Worm (Caenorhabditis elegans): ENCODE results near the gene otpl-8.

DNA sequence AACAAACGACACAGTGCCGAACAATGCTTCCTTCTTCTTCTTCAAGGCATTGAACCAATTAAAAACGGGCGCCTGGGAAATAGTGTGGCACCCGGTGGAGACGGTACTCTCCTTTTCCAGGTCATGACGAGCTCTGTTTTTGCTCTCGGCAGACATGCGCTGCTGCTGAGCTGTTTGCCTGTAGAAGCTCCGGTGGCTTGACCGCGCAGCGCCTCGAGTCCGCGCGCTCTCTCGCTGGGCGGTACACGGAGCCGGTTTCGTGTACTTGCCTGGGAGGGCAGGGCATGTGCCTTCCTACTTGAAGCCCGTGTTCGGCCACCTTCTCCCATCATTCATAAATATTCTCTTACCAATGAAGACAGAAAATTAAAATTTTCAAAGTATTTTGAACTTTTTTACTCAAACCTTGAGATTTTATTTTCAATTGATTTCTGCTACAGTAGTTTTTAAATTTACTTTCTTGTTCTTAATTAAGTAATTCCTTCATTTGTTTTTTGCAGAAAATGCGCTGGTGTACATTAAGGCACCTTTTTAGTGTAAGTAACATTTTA lies 10.3 kb downstream of the otpl-8 start, which contains the start of gene E01G6.1:
- no peak for TF ChIP-seq him-1 (tag; optimal IDR thresholded peaks at IDR 0.05)
- no peak for TF ChIP-seq W03F9.2 (tag; optimal IDR thresholded peaks at IDR 0.05)
- TF ChIP-seq dao-5 (tag; optimal IDR thresholded peaks at IDR 0.05): no peak
